Worm (Caenorhabditis elegans): ENCODE measurements around the gene irld-28.

Gene irld-28

DNA sequence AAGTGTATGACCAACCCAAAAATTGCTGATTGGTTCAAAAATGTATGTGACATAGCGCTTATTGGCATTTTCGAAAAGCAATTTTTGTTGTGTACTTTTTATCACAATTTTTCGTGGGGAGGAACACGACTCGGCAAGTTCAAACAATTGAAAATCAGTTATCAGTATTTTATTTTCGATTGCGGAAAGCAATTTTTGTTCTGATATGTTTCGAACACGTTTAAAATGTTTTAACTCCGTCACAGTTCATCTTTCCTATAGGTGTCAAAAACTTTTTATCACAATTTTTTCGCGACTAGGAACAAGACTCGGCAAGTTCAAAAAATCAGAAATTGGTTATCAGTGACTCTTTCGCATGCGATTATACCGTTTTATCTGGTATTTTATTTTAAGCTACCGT, 27.8 kb downstream of the irld-28 start (continued):
- TF ChIP-seq Y53G8AR.9 (GFP tag; conservative IDR thresholded peaks at IDR 0.05), result no peak
- peak; percentile 41 for TF ChIP-seq ets-4 (GFP tag; optimal IDR thresholded peaks at IDR 0.05)
- no peak for TF ChIP-seq attf-5 (GFP tag; optimal IDR thresholded peaks at IDR 0.05)
- TF ChIP-seq ztf-18 (tag; optimal IDR thresholded peaks at IDR 0.05), result no peak
- TF ChIP-seq pbrm-1 (GFP tag; IDR thresholded peaks at IDR 0.05), result no peak
- no peak for TF ChIP-seq F57A8.1 (GFP tag; optimal IDR thresholded peaks at IDR 0.05)
- TF ChIP-seq sea-2 (GFP tag; IDR thresholded peaks at IDR 0.05), result no peak
- no peak for TF ChIP-seq ceh-58 (GFP tag; IDR thresholded peaks at IDR 0.05)
- peak; percentile 70 to 82 for TF ChIP-seq let-607 (tag; optimal IDR thresholded peaks at IDR 0.05)
- TF ChIP-seq ztf-26 (tag; optimal IDR thresholded peaks at IDR 0.05), result no peak
- TF ChIP-seq B0035.1 (tag; optimal IDR thresholded peaks at IDR 0.05), result no peak
- no peak for TF ChIP-seq K11D2.4 (GFP tag; IDR thresholded peaks at IDR 0.05)
- TF ChIP-seq bed-1 (GFP tag; IDR thresholded peaks at IDR 0.05), result no peak
- peak; percentile 65 for TF ChIP-seq ztf-22 (GFP tag; optimal IDR thresholded peaks at IDR 0.05)
- TF ChIP-seq unc-130 (GFP tag; optimal IDR thresholded peaks at IDR 0.05), result no peak
- TF ChIP-seq atf-7 (tag; optimal IDR thresholded peaks at IDR 0.05), result peak; percentile 82
- no peak for TF ChIP-seq rpc-1 (optimal IDR thresholded peaks at IDR 0.05)
- TF ChIP-seq rpc-1 (tag; optimal IDR thresholded peaks at IDR 0.05), result no peak
- TF ChIP-seq xnd-1 (tag; optimal IDR thresholded peaks at IDR 0.05), result no peak
- no peak for TF ChIP-seq lin-40 (tag; optimal IDR thresholded peaks at IDR 0.05)
- no peak for TF ChIP-seq snpc-1.3 (tag; optimal IDR thresholded peaks at IDR 0.05; ENCODE audit: insufficient read depth)
- no peak for TF ChIP-seq madf-8 (GFP tag; conservative IDR thresholded peaks at IDR 0.05)
- no peak for TF ChIP-seq nfya-2 (GFP tag; IDR thresholded peaks at IDR 0.05)
- no peak for TF ChIP-seq hmg-1.2 (GFP tag; IDR thresholded peaks at IDR 0.05)
- no peak for TF ChIP-seq K12H6.12 (tag; optimal IDR thresholded peaks at IDR 0.05)
- TF ChIP-seq F22D6.2 (tag; optimal IDR thresholded peaks at IDR 0.05), result no peak
- TF ChIP-seq pha-4 (tag; optimal IDR thresholded peaks at IDR 0.05), result no peak
- TF ChIP-seq ceh-40 (GFP tag; IDR thresholded peaks at IDR 0.05), result no peak
- TF ChIP-seq ekl-4 (GFP tag; IDR thresholded peaks at IDR 0.05), result no peak
- TF ChIP-seq nfyb-1 (GFP tag; IDR thresholded peaks at IDR 0.05), result peak; percentile 72
- peak; percentile 41 for TF ChIP-seq madf-10 (tag; optimal IDR thresholded peaks at IDR 0.05)

ce11 chrV:2306383-2306782, 29.7 kb downstream of the irld-28 start:
- TF ChIP-seq madf-10 (tag; optimal IDR thresholded peaks at IDR 0.05) (no peak), aptf-2 (GFP tag; conservative IDR thresholded peaks at IDR 0.05) (no peak), lin-54 (GFP tag; optimal IDR thresholded peaks at IDR 0.05) (no peak), egl-18 (GFP tag; IDR thresholded peaks at IDR 0.05) (no peak), nhr-80 (tag; optimal IDR thresholded peaks at IDR 0.05) (no peak), ama-1 (optimal IDR thresholded peaks at IDR 0.05) (no peak), ama-1 (GFP tag; optimal IDR thresholded peaks at IDR 0.05) (no peak), Y95B8A.8 (GFP tag; IDR thresholded peaks at IDR 0.05) (no peak), madf-6 (GFP tag; IDR thresholded peaks at IDR 0.05) (no peak), attf-6 (GFP tag; IDR thresholded peaks at IDR 0.05) (no peak), lsl-1 (GFP tag; optimal IDR thresholded peaks at IDR 0.05) (no peak)
